Worm (Caenorhabditis elegans): Measurements from ENCODE around the gene bpl-1.

- TF ChIP-seq pqm-1 (tag; optimal IDR thresholded peaks at IDR 0.05) (no peak), egl-27 (tag; optimal IDR thresholded peaks at IDR 0.05) (no peak)
These were observed 13.3 kb upstream of the bpl-1 start, which contains the start of gene nmgp-1 for ce11 chrII:6260684-6261083.

All from whole organism, L3 larva.